Fruit fly (Drosophila melanogaster) whole organism: ENCODE data around the gene FucTA.

Experiments used
- CG8478 ChIP-seq: fragments of >200 bp; optimal IDR thresholded peaks from 2 replicates; lab custom pipeline; 2018; ENCODE audit warnings: inconsistent platforms
- Dll ChIP-seq: fragments of >200 bp; optimal IDR thresholded peaks from 2 replicates; lab custom pipeline; 2017
- EcR ChIP-seq, 2 experiments: fragments of >200 bp; optimal IDR thresholded peaks; 2 replicates each; lab custom pipeline; 2017; ENCODE audit warnings: missing biosample characterization in 2 of 2, missing genetic modification characterization in 2 of 2, missing genetic modification reagents in 2 of 2
- pan ChIP-seq: fragments of >200 bp; optimal IDR thresholded peaks from 2 replicates; lab custom pipeline; 2017
- psq ChIP-seq: fragments of >200 bp; optimal IDR thresholded peaks from 2 replicates; lab custom pipeline; 2017
- usp ChIP-seq: fragments of >200 bp; optimal IDR thresholded peaks from 2 replicates; lab custom pipeline; 2017; ENCODE audit warnings: missing biosample characterization, missing genetic modification characterization, mixed read lengths

DNA sequence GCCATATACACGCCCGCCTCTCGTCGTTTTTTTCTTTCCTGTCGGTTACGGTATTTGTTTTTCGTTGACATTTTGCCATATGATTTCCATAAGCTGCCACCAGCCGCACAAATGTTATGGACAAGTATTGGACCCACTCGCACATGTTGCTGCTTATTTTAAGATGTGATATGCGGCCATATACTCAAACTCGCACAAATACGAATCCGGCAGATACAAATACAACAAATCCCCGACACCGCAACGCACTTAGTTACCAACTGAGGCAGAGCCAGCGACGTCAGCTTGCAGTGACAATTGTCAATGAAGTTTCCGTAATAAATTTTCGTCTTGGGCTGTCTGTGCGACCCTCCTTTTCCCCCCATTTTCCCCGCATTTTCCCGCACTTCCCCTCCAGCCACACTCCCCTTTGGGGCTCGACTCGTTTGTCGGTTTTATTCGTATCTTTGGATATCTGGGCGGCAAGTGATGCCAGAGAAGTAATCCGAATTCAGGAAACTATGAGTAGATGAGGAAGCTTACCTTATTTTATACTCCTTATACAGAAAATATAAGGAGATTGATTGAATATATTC lies 29.8 kb downstream of the FucTA start:
- TF ChIP-seq psq = no peak
- TF ChIP-seq pan (lab: Kevin White, UChicago) = no peak
- TF ChIP-seq EcR (GFP tag; optimal IDR thresholded peaks at IDR 0.05; lab: Kevin White, UChicago) = no peak
- TF ChIP-seq usp (GFP tag; lab: Kevin White, UChicago) = no peak
- TF ChIP-seq Dll = no peak
- no peak for TF ChIP-seq CG8478
